Worm (Caenorhabditis elegans): Measurements from ENCODE around the gene F09E10.6.

ce11 chrX:1488775-1489174, 8.7 kb downstream of the F09E10.6 start:
- TF ChIP-seq ama-1 (optimal IDR thresholded peaks at IDR 0.05), result no peak
- no peak for TF ChIP-seq tra-4 (tag; optimal IDR thresholded peaks at IDR 0.05)

All from whole organism, early embryonic.